Fruit fly (Drosophila melanogaster) whole organism, wandering third instar larva: Measurements from ENCODE around the gene rho-6.

ENCODE experiments used
- CG32264 ChIP-seq: fragments of 200-800 bp; sonication (Bioruptor generic); optimal IDR thresholded peaks from 2 replicates; lab custom pipeline; 2016; ENCODE audit warnings: missing biosample characterization, missing genetic modification characterization
- Dfd ChIP-seq: fragments of >200 bp; optimal IDR thresholded peaks from 2 replicates; lab custom pipeline; 2017; ENCODE audit warnings: missing biosample characterization, missing genetic modification characterization
- Dif ChIP-seq: fragments of 200-275, 200-300 bp; sonication (Bioruptor generic); optimal IDR thresholded peaks from 2 replicates; lab custom pipeline; 2018; ENCODE audit warnings: missing biosample characterization, missing genetic modification characterization; ENCODE audit not compliant: partially characterized antibody
- Hr78 ChIP-seq: fragments of >200 bp; optimal IDR thresholded peaks from 2 replicates; lab custom pipeline; 2017; ENCODE audit warnings: missing biosample characterization, missing genetic modification characterization
- Sp1 ChIP-seq: fragments of 200-800 bp; sonication (Bioruptor generic); optimal IDR thresholded peaks from 3 replicates; lab custom pipeline; 2019; ENCODE audit warnings: missing biosample characterization, mild to moderate bottlenecking, missing genetic modification characterization, moderate library complexity
- dl ChIP-seq, 2 experiments: fragments of 175-275, 200-275 bp in 1 of 2; fragments of 200-275 bp in 1 of 2; sonication (Bioruptor generic); optimal IDR thresholded peaks; lab custom pipeline; 2018; ENCODE audit warnings: mild to moderate bottlenecking in 2 of 2, missing biosample characterization in 2 of 2, missing genetic modification characterization in 2 of 2, moderate library complexity in 2 of 2; ENCODE audit not compliant: partially characterized antibody in 2 of 2, insufficient read depth in 1 of 2
- foxo ChIP-seq, 2 experiments: fragments of 200-800 bp; sonication (Bioruptor generic); optimal IDR thresholded peaks; 2 replicates in 1 of 2; 3 replicates in 1 of 2; lab custom pipeline; 2016 to 2017; ENCODE audit warnings: missing biosample characterization in 2 of 2, missing genetic modification characterization in 2 of 2
- sage ChIP-seq: fragments of 200-800 bp; sonication (Bioruptor generic); optimal IDR thresholded peaks from 2 replicates; lab custom pipeline; 2016; ENCODE audit warnings: missing biosample characterization, mild to moderate bottlenecking, missing genetic modification characterization
- usp ChIP-seq: fragments of >200 bp; optimal IDR thresholded peaks from 2 replicates; lab custom pipeline; 2017; ENCODE audit warnings: missing biosample characterization, missing genetic modification characterization

DNA sequence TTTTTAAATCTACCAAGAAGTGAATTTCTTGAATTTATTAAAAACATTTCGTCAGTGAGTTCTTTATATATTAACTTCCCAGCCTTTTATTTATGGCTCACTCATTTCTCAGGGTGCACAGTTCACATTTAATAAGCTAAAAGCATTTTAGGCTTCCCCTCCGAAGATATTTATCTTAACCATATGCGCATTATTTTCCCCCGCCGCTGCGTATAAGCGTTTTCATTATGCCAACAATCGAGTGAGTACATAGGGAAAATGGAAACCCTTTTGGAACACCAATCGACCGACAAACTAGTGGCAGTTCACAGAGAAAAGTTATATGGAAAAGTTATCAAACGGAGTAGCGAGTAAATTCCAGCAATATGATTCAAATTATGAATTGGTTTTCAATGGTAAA, 4.5 kb upstream of the rho-6 start, which contains the start of gene Gr33a:
- no peak for TF ChIP-seq CG32264 (GFP tag; lab: Kevin White, UChicago)
- TF ChIP-seq foxo (GFP tag; optimal IDR thresholded peaks at IDR 0.05; lab: Kevin White, UChicago) = no peak
- no peak for TF ChIP-seq Dfd (GFP tag; lab: Kevin White, UChicago)
- TF ChIP-seq sage (GFP tag; lab: Kevin White, UChicago) = no peak
- no peak for TF ChIP-seq Dif
- no peak for TF ChIP-seq usp (GFP tag; lab: Kevin White, UChicago)
- no peak for TF ChIP-seq Hr78
- no peak for TF ChIP-seq dl (GFP tag; optimal IDR thresholded peaks at IDR 0.05; lab: Kevin White, UChicago; ENCODE audit: insufficient read depth in 1 of 2, partially characterized antibody in 2 of 2)
- TF ChIP-seq Sp1 (GFP tag; lab: Kevin White, UChicago) = no peak
